Worm (Caenorhabditis elegans) whole organism, early embryonic: ENCODE results near the gene tmc-1.

Experiments used
- F13C5.2 ChIP-seq: sonication (generic microtip); optimal IDR thresholded peaks from 2 replicates; lab custom pipeline; 2017; ENCODE audit warnings: mild to moderate bottlenecking, missing genetic modification characterization, inconsistent platforms, missing compliant biosample characterization
- aly-1 ChIP-seq: sonication (generic microtip); optimal IDR thresholded peaks from 2 replicates; lab custom pipeline; 2016; ENCODE audit warnings: missing genetic modification characterization, missing compliant biosample characterization
- ama-1 ChIP-seq: fragments of 150-350 bp; optimal IDR thresholded peaks from 2 replicates; lab custom pipeline; 2014
- ceh-13 ChIP-seq: fragments of 200-800 bp; sonication (Bioruptor generic); optimal IDR thresholded peaks from 2 replicates; lab custom pipeline; 2018; ENCODE audit warnings: mild to moderate bottlenecking, missing genetic modification characterization, missing compliant biosample characterization
- ets-7 ChIP-seq: sonication (generic microtip); optimal IDR thresholded peaks from 2 replicates; lab custom pipeline; 2016; ENCODE audit warnings: missing genotype, missing genetic modification characterization, missing compliant biosample characterization
- flt-1 ChIP-seq: fragments of 200-800 bp; sonication (Bioruptor generic); IDR thresholded peaks from 2 replicates; pipeline ENCODE4 v1.3.6; 2022; ENCODE audit warnings: missing genetic modification characterization, missing compliant biosample characterization
- hmbx-1 ChIP-seq: sonication (generic microtip); optimal IDR thresholded peaks from 2 replicates; lab custom pipeline; 2016; ENCODE audit warnings: mild to moderate bottlenecking, missing genetic modification characterization, missing compliant biosample characterization
- hmg-4 ChIP-seq: fragments of 200-800 bp; sonication (Bioruptor generic); optimal IDR thresholded peaks from 2 replicates; lab custom pipeline; 2018; ENCODE audit warnings: mild to moderate bottlenecking, missing genetic modification characterization, missing compliant biosample characterization
- hnd-1 ChIP-seq: sonication (generic microtip); optimal IDR thresholded peaks from 2 replicates; lab custom pipeline; 2016; ENCODE audit warnings: missing genetic modification characterization, missing compliant biosample characterization
- scrt-1 ChIP-seq: fragments of 200-800 bp; sonication (Bioruptor generic); IDR thresholded peaks from 2 replicates; pipeline ENCODE4 v1.3.6; 2022; ENCODE audit warnings: missing genetic modification characterization, missing compliant biosample characterization
- sea-1 ChIP-seq: fragments of 200-800 bp; sonication (Bioruptor generic); conservative IDR thresholded peaks from 2 replicates; pipeline ENCODE4 v1.3.6; 2022; ENCODE audit warnings: missing genetic modification characterization, missing compliant biosample characterization
- tbx-11 ChIP-seq: fragments of 200-800 bp; sonication (Bioruptor generic); IDR thresholded peaks from 2 replicates; pipeline ENCODE4 v1.3.6; 2022; ENCODE audit warnings: missing genetic modification characterization, missing compliant biosample characterization
- tra-4 ChIP-seq: sonication (generic microtip); optimal IDR thresholded peaks from 2 replicates; lab custom pipeline; 2017; ENCODE audit warnings: missing genetic modification characterization, missing compliant biosample characterization

DNA sequence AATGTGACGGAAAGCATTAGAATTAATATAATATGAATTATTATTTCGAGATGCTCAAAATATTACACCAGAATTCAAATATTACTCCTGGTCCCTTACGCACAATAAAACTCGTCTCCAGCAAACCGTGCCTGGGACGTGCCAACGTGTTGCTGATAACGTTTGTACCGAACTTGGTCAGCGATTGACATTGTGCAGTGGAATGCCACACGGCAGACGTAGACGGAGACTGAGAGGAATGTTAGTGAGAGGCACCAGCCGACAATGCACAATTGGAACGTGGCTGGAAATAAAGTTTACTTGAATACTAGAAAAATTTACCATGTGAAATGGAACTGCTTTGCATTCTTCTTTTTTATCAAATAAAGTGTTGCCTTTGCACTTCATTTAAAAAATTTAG lies 44.8 kb upstream of the tmc-1 start:
- TF ChIP-seq F13C5.2 (tag; lab: Kevin White, UChicago): no peak
- TF ChIP-seq ceh-13: no peak
- no peak for TF ChIP-seq ama-1 (lab: Kevin White, UChicago)
- no peak for TF ChIP-seq hmbx-1
- no peak for TF ChIP-seq aly-1 (tag; lab: Kevin White, UChicago)
- TF ChIP-seq hnd-1 (tag; lab: Kevin White, UChicago): no peak
- no peak for TF ChIP-seq tbx-11 (GFP tag; lab: Robert Waterston, UW)
- TF ChIP-seq scrt-1 (GFP tag; lab: Robert Waterston, UW): no peak
- TF ChIP-seq hmg-4: no peak
- TF ChIP-seq ets-7 (tag; lab: Kevin White, UChicago): no peak
- no peak for TF ChIP-seq flt-1 (GFP tag; lab: Robert Waterston, UW)
- TF ChIP-seq tra-4: no peak
- no peak for TF ChIP-seq sea-1 (GFP tag; lab: Robert Waterston, UW)
